Worm (Caenorhabditis elegans) whole organism, L4 larva: ENCODE results near the gene nhr-285.

Experiments
- Y5F2A.4 ChIP-seq: fragments of 200-800 bp; sonication (Bioruptor generic); optimal IDR thresholded peaks from 2 replicates; lab custom pipeline; 2018; ENCODE audit warnings: mild to moderate bottlenecking, missing genetic modification characterization, missing compliant biosample characterization
- aly-2 ChIP-seq: sonication (generic microtip); optimal IDR thresholded peaks from 2 replicates; lab custom pipeline; 2018; ENCODE audit warnings: missing biosample characterization, missing genetic modification characterization
- ama-1 ChIP-seq: fragments of 150-350 bp; optimal IDR thresholded peaks from 2 replicates; lab custom pipeline; 2014; ENCODE audit warnings: inconsistent platforms, mixed read lengths
- ceh-82 ChIP-seq: sonication (generic microtip); optimal IDR thresholded peaks from 2 replicates; lab custom pipeline; 2017; ENCODE audit warnings: missing biosample characterization, missing genetic modification characterization
- ces-1 ChIP-seq: fragments of 150-350 bp; sonication (generic microtip); optimal IDR thresholded peaks from 4 replicates; lab custom pipeline; 2014; ENCODE audit warnings: missing biosample characterization, missing genetic modification reagents, missing genetic modification characterization
- dve-1 ChIP-seq: sonication (generic microtip); optimal IDR thresholded peaks from 2 replicates; lab custom pipeline; 2017; ENCODE audit warnings: antibody characterized with exemption, mild to moderate bottlenecking, missing genetic modification characterization, missing compliant biosample characterization; ENCODE audit not compliant: insufficient read depth
- egl-27 ChIP-seq: sonication (generic microtip); optimal IDR thresholded peaks from 3 replicates; lab custom pipeline; 2017; ENCODE audit warnings: missing biosample characterization, missing genetic modification reagents, missing genetic modification characterization
- mdl-1 ChIP-seq, 2 experiments: fragments of 150-350 bp in 1 of 2; sonication (generic microtip) in 1 of 2; optimal IDR thresholded peaks; 2 replicates each; lab custom pipeline; 2014 to 2017; ENCODE audit warnings: missing biosample characterization in 2 of 2, missing genetic modification characterization in 2 of 2
- unc-39 ChIP-seq: sonication (generic microtip); optimal IDR thresholded peaks from 2 replicates; lab custom pipeline; 2017; ENCODE audit warnings: missing biosample characterization, missing genetic modification characterization
- vab-7 ChIP-seq: fragments of 200-800 bp; sonication (Bioruptor generic); IDR thresholded peaks from 2 replicates; pipeline ENCODE4 v1.3.6; 2022; ENCODE audit warnings: missing genetic modification reagents, missing genetic modification characterization, missing compliant biosample characterization

ce11 chrV:15793270-15793669 is 14.2 kb upstream of the nhr-285 start, which contains the start of gene T26E4.7:
- TF ChIP-seq dve-1 (tag; lab: Kevin White, UChicago) (no peak), ceh-82 (tag; lab: Kevin White, UChicago) (no peak), ama-1 (lab: Kevin White, UChicago) (no peak), Y5F2A.4 (GFP tag; lab: Kevin White, UChicago) (no peak), vab-7 (GFP tag; lab: Robert Waterston, UW) (no peak), ces-1 (GFP tag; lab: Kevin White, UChicago) (no peak), egl-27 (tag; lab: Kevin White, UChicago) (no peak), aly-2 (tag; lab: Kevin White, UChicago) (no peak), mdl-1 (tag; optimal IDR thresholded peaks at IDR 0.05; lab: Kevin White, UChicago) (no peak), unc-39 (tag; lab: Kevin White, UChicago) (no peak)
